Worm (Caenorhabditis elegans): Measurements from ENCODE around the gene srbc-68.
"Not testable (repeated sequence)": the region's sequence is repeated elsewhere in the genome, so short reads cannot be mapped to it uniquely, and the experiment has no call there.

- TF ChIP-seq ref-1, klf-2 (GFP tag; conservative IDR thresholded peaks at IDR 0.05): not testable (repeated sequence)
These were observed 12.3 kb upstream of the srbc-68 start, which contains the start of gene T24A6.1 for ce11 chrV:3558744-3559143.

Data from whole organism, midembryonic.